Worm (Caenorhabditis elegans) whole organism, L2 larva: ENCODE results near the gene ins-34.

Source experiments
- C34F6.9 ChIP-seq: fragments of 150-350 bp; optimal IDR thresholded peaks from 2 replicates; lab custom pipeline; 2014; ENCODE audit warnings: missing biosample characterization, missing genetic modification characterization
- F13H6.1 ChIP-seq: sonication (generic microtip); optimal IDR thresholded peaks from 2 replicates; lab custom pipeline; 2016; ENCODE audit warnings: missing genetic modification characterization, missing compliant biosample characterization
- Y55F3AM.14 ChIP-seq: fragments of 200-800 bp; sonication (Bioruptor generic); optimal IDR thresholded peaks from 2 replicates; lab custom pipeline; 2018; ENCODE audit warnings: mild to moderate bottlenecking, missing genetic modification characterization, missing compliant biosample characterization
- ZK546.5 ChIP-seq: sonication (generic microtip); optimal IDR thresholded peaks from 2 replicates; lab custom pipeline; 2017; ENCODE audit warnings: missing biosample characterization, missing genetic modification characterization
- alr-1 ChIP-seq: fragments of 150-350 bp; optimal IDR thresholded peaks from 2 replicates; lab custom pipeline; 2014; ENCODE audit warnings: missing biosample characterization, missing genetic modification characterization
- aly-2 ChIP-seq: fragments of 150-350 bp; optimal IDR thresholded peaks from 2 replicates; lab custom pipeline; 2014; ENCODE audit warnings: missing biosample characterization, missing genetic modification characterization
- ama-1 ChIP-seq: fragments of 150-350 bp; optimal IDR thresholded peaks from 2 replicates; lab custom pipeline; 2018; ENCODE audit warnings: inconsistent platforms
- blmp-1 ChIP-seq: sonication (generic microtip); optimal IDR thresholded peaks from 2 replicates; lab custom pipeline; 2017; ENCODE audit warnings: missing genetic modification characterization, mild to moderate bottlenecking, missing compliant biosample characterization, antibody characterized with exemption, moderate library complexity; ENCODE audit not compliant: insufficient read depth
- ceh-82 ChIP-seq: fragments of 150-350 bp; optimal IDR thresholded peaks from 2 replicates; lab custom pipeline; 2014; ENCODE audit warnings: missing biosample characterization, missing genetic modification characterization
- dmd-4 ChIP-seq: sonication (generic microtip); optimal IDR thresholded peaks from 2 replicates; lab custom pipeline; 2017; ENCODE audit warnings: missing biosample characterization, missing genetic modification characterization
- elt-1 ChIP-seq: fragments of 150-350 bp; optimal IDR thresholded peaks from 2 replicates; lab custom pipeline; 2014; ENCODE audit warnings: missing biosample characterization, missing genetic modification characterization
- elt-3 ChIP-seq: sonication (generic microtip); optimal IDR thresholded peaks from 2 replicates; lab custom pipeline; 2017; ENCODE audit warnings: missing biosample characterization, missing genetic modification characterization
- gmeb-1 ChIP-seq: fragments of 150-350 bp; optimal IDR thresholded peaks from 2 replicates; lab custom pipeline; 2014; ENCODE audit warnings: missing biosample characterization, missing genetic modification characterization
- lin-11 ChIP-seq: fragments of 150-350 bp; sonication (generic microtip); optimal IDR thresholded peaks from 2 replicates; lab custom pipeline; 2014; ENCODE audit warnings: missing biosample characterization, missing genetic modification characterization, inconsistent platforms, mixed read lengths
- lin-13 ChIP-seq: fragments of 150-350 bp; optimal IDR thresholded peaks from 2 replicates; lab custom pipeline; 2014; ENCODE audit warnings: missing biosample characterization, missing genetic modification reagents, missing genetic modification characterization
- lsy-2 ChIP-seq, 2 experiments: fragments of 150-350 bp in 1 of 2; sonication (generic microtip) in 1 of 2; optimal IDR thresholded peaks; 2 replicates each; lab custom pipeline; 2014 to 2017; ENCODE audit warnings: missing biosample characterization in 2 of 2, missing genetic modification characterization in 2 of 2
- mbf-1 ChIP-seq: sonication (generic microtip); optimal IDR thresholded peaks from 2 replicates; lab custom pipeline; 2017; ENCODE audit warnings: missing biosample characterization, missing genetic modification characterization
- mdl-1 ChIP-seq, 2 experiments: fragments of 150-350 bp in 1 of 2; sonication (generic microtip) in 1 of 2; optimal IDR thresholded peaks; 2 replicates each; lab custom pipeline; 2017; ENCODE audit warnings: missing biosample characterization in 2 of 2, missing genetic modification characterization in 2 of 2
- nhr-10 ChIP-seq: sonication (generic microtip); optimal IDR thresholded peaks from 2 replicates; lab custom pipeline; 2017; ENCODE audit warnings: missing biosample characterization, missing genetic modification characterization
- nhr-11 ChIP-seq: fragments of 150-350 bp; optimal IDR thresholded peaks from 2 replicates; lab custom pipeline; 2014; ENCODE audit warnings: missing biosample characterization, missing genetic modification characterization
- nhr-12 ChIP-seq: fragments of 150-350 bp; optimal IDR thresholded peaks from 2 replicates; lab custom pipeline; 2014; ENCODE audit warnings: missing biosample characterization, missing genetic modification characterization
- nhr-129 ChIP-seq: fragments of 150-350 bp; optimal IDR thresholded peaks from 2 replicates; lab custom pipeline; 2014; ENCODE audit warnings: missing biosample characterization, missing genetic modification characterization
- nhr-21 ChIP-seq: fragments of 150-350 bp; optimal IDR thresholded peaks from 2 replicates; lab custom pipeline; 2014; ENCODE audit warnings: missing biosample characterization, missing genetic modification characterization
- nhr-25 ChIP-seq: fragments of 150-350 bp; sonication (generic microtip); optimal IDR thresholded peaks from 3 replicates; lab custom pipeline; 2014; ENCODE audit warnings: missing biosample characterization, missing genetic modification characterization
- nhr-6 ChIP-seq: fragments of 150-350 bp; optimal IDR thresholded peaks from 2 replicates; lab custom pipeline; 2014; ENCODE audit warnings: missing biosample characterization, missing genetic modification characterization
- nhr-77 ChIP-seq: fragments of 150-350 bp; optimal IDR thresholded peaks from 2 replicates; lab custom pipeline; 2014; ENCODE audit warnings: missing biosample characterization, missing genetic modification characterization
- peb-1 ChIP-seq: fragments of 150-350 bp; optimal IDR thresholded peaks from 2 replicates; lab custom pipeline; 2014; ENCODE audit warnings: missing biosample characterization, missing genetic modification characterization
- sem-4 ChIP-seq: fragments of 150-350 bp; optimal IDR thresholded peaks from 2 replicates; lab custom pipeline; 2014; ENCODE audit warnings: missing biosample characterization, missing genetic modification reagents, missing genetic modification characterization
- sma-3 ChIP-seq: sonication (generic microtip); optimal IDR thresholded peaks from 2 replicates; lab custom pipeline; 2016; ENCODE audit warnings: missing genetic modification reagents, missing genetic modification characterization, missing compliant biosample characterization
- unc-39 ChIP-seq: fragments of 150-350 bp; optimal IDR thresholded peaks from 2 replicates; lab custom pipeline; 2014; ENCODE audit warnings: missing biosample characterization, missing genetic modification characterization
- unc-62 ChIP-seq: fragments of 150-350 bp; optimal IDR thresholded peaks from 2 replicates; lab custom pipeline; 2014; ENCODE audit warnings: missing biosample characterization, missing genetic modification reagents, missing genetic modification characterization
- zag-1 ChIP-seq: fragments of 150-350 bp; optimal IDR thresholded peaks from 2 replicates; lab custom pipeline; 2014; ENCODE audit warnings: missing biosample characterization, missing genetic modification characterization
- ztf-1 ChIP-seq: fragments of 200-800 bp; sonication (Bioruptor generic); conservative IDR thresholded peaks from 2 replicates; pipeline ENCODE4 v1.3.6; 2022; ENCODE audit warnings: missing genetic modification characterization, missing compliant biosample characterization
- ztf-11 ChIP-seq: sonication (generic microtip); optimal IDR thresholded peaks from 2 replicates; lab custom pipeline; 2017; ENCODE audit warnings: missing biosample characterization, missing genetic modification characterization

ins-34 gene

ce11 chrIV:14107647-14108046 lies 1.3 kb downstream of the ins-34 start:
- no peak for TF ChIP-seq Y55F3AM.14 (GFP tag; lab: Kevin White, UChicago)
- TF ChIP-seq ztf-1 (GFP tag; lab: Robert Waterston, UW): no peak
- no peak for TF ChIP-seq sem-4 (tag; lab: Kevin White, UChicago)
- no peak for TF ChIP-seq gmeb-1 (tag; lab: Kevin White, UChicago)
- TF ChIP-seq F13H6.1 (tag; lab: Kevin White, UChicago): no peak
- no peak for TF ChIP-seq nhr-6
- TF ChIP-seq mbf-1 (tag; lab: Kevin White, UChicago): no peak
- TF ChIP-seq nhr-129 (tag; lab: Kevin White, UChicago): no peak
- no peak for TF ChIP-seq blmp-1 (tag; lab: Kevin White, UChicago)
- no peak for TF ChIP-seq ZK546.5
- TF ChIP-seq elt-3 (tag; lab: Kevin White, UChicago): no peak
- no peak for TF ChIP-seq dmd-4
- no peak for TF ChIP-seq sma-3 (GFP tag; lab: Kevin White, UChicago)
- TF ChIP-seq, all 48 proteins: peak for 0

DNA sequence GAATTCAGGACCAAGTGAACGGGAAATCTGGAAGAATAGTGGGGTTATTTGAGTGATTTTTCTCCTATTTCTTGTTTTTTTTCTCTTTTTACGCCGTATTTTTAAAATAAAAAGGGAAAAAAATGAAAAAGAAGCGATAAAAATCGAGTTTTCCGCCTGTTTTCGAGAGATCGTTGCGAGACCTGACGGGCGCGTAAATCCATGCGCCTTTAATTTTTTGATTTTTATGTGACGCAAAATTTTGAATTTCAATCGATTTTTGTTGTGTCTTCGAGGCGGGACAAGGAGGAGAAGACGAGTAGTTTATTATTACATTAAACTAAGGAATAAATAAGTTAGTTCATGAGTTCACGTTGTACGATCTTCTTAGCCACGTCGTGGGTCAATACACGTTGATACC lies 7.2 kb downstream of the ins-34 start:
- TF ChIP-seq aly-2 (tag; lab: Kevin White, UChicago) (no peak), alr-1 (no peak)

DNA sequence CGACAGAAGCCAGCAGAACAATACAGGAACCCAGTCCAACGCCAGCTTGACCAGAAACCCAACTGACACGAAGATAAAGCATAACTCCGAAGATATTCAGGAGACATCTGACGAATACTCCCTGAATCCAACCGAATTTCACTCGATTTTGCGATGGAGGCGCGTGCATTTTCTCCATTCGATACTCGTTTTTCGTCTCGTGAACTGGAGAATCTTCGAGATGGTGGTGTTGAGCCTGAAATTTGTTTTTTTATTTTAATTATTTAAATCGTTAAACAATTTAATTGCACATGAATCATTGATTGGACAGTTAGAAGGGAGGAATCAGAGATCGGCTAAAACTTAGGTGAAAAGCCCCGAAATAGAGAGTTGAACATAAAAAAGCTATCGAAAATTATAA lies 8.0 kb downstream of the ins-34 start:
- TF ChIP-seq nhr-11 (no peak), ztf-11 (no peak), ztf-1 (GFP tag; lab: Robert Waterston, UW) (no peak), mbf-1 (tag; lab: Kevin White, UChicago) (no peak), nhr-77 (tag; lab: Kevin White, UChicago) (no peak), unc-62 (no peak), nhr-21 (tag; lab: Kevin White, UChicago) (no peak)

ce11 chrIV:14115045-14115444 lies 8.7 kb downstream of the ins-34 start:
- no peak for TF ChIP-seq peb-1 (tag; lab: Kevin White, UChicago)
- TF ChIP-seq nhr-12 (tag; lab: Kevin White, UChicago): no peak
- no peak for TF ChIP-seq nhr-10 (tag; lab: Kevin White, UChicago)
- TF ChIP-seq elt-3 (tag; lab: Kevin White, UChicago): no peak
- no peak for TF ChIP-seq mbf-1 (tag; lab: Kevin White, UChicago)
- no peak for TF ChIP-seq lin-11 (tag; lab: Kevin White, UChicago)
- TF ChIP-seq zag-1: no peak
- TF ChIP-seq alr-1: no peak
- TF ChIP-seq nhr-21 (tag; lab: Kevin White, UChicago): no peak
- TF ChIP-seq ztf-11: no peak
- no peak for TF ChIP-seq nhr-6

ce11 chrIV:14115556-14115955 lies 9.2 kb downstream of the ins-34 start:
- TF ChIP-seq nhr-25 (tag; lab: Kevin White, UChicago): no peak
- no peak for TF ChIP-seq Y55F3AM.14 (GFP tag; lab: Kevin White, UChicago)
- TF ChIP-seq blmp-1 (tag; lab: Kevin White, UChicago): no peak
- no peak for TF ChIP-seq nhr-77 (tag; lab: Kevin White, UChicago)
- TF ChIP-seq zag-1: no peak
- no peak for TF ChIP-seq ama-1 (lab: Kevin White, UChicago)
- TF ChIP-seq mbf-1 (tag; lab: Kevin White, UChicago): no peak
- TF ChIP-seq nhr-21 (tag; lab: Kevin White, UChicago): no peak
- TF ChIP-seq ceh-82: no peak
- TF ChIP-seq C34F6.9 (tag; lab: Kevin White, UChicago): no peak
- TF ChIP-seq lsy-2 (tag; optimal IDR thresholded peaks at IDR 0.05; lab: Kevin White, UChicago): no peak
- TF ChIP-seq nhr-11: no peak
- TF ChIP-seq gmeb-1 (tag; lab: Kevin White, UChicago): no peak
- TF ChIP-seq mdl-1 (tag; optimal IDR thresholded peaks at IDR 0.05; lab: Kevin White, UChicago): no peak
- TF ChIP-seq lin-11 (tag; lab: Kevin White, UChicago): no peak
- no peak for TF ChIP-seq lin-13
- TF ChIP-seq unc-39 (tag; lab: Kevin White, UChicago): no peak
- TF ChIP-seq elt-1 (tag; lab: Kevin White, UChicago): no peak
- no peak for TF ChIP-seq dmd-4
